Worm (Caenorhabditis elegans): ENCODE results near the gene T10D4.15.

DNA sequence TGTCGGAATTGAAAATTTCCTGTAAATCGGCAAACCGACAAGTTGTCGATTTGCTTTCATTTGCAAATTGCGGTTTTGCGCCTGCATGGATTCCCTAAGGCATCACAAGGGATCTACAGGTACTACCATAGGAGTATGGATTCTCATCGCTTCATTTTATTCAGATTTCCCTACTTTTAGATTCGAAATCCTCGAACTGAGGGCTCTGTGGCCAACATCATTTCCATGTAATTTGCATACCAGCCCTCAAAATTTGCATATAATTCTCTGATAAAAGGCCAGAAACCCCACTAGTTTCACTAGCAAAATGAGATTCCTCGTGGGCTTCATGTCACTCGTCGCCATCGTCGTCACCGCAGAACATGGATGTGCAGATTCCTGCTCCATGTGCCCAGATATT, 33.6 kb upstream of the T10D4.15 start, which contains the start of gene Y25C1A.2:
- no peak for TF ChIP-seq ceh-88 (GFP tag; IDR thresholded peaks at IDR 0.05)
- TF ChIP-seq nhr-28 (tag; optimal IDR thresholded peaks at IDR 0.05) = no peak
- no peak for TF ChIP-seq elt-3 (tag; optimal IDR thresholded peaks at IDR 0.05)
- TF ChIP-seq Y116A8C.19 (tag; optimal IDR thresholded peaks at IDR 0.05; ENCODE audit: borderline replicate concordance) = no peak
- TF ChIP-seq jun-1 (tag; optimal IDR thresholded peaks at IDR 0.05) = no peak
- no peak for TF ChIP-seq pax-3 (tag; optimal IDR thresholded peaks at IDR 0.05)
- no peak for TF ChIP-seq sup-37 (GFP tag; optimal IDR thresholded peaks at IDR 0.05)
- no peak for TF ChIP-seq ama-1 (optimal IDR thresholded peaks at IDR 0.05)
- TF ChIP-seq fos-1 (tag; optimal IDR thresholded peaks at IDR 0.05) = no peak
- TF ChIP-seq hlh-17 (GFP tag; optimal IDR thresholded peaks at IDR 0.05; ENCODE audit: borderline replicate concordance) = no peak
- no peak for TF ChIP-seq tbx-2 (tag; optimal IDR thresholded peaks at IDR 0.05)

Data from whole organism, L1 larva.